Fruit fly (Drosophila melanogaster) whole organism, embryonic: Measurements from ENCODE around the gene CG17321.

Source experiments
- Antp ChIP-seq: fragments of 200-800 bp; sonication (Bioruptor generic); optimal IDR thresholded peaks from 3 replicates; lab custom pipeline; 2016; ENCODE audit warnings: missing biosample characterization, missing genetic modification characterization
- B-H2 ChIP-seq: fragments of 200-800 bp; sonication (Bioruptor generic); optimal IDR thresholded peaks from 2 replicates; lab custom pipeline; 2018; ENCODE audit warnings: missing biosample characterization, mild to moderate bottlenecking, missing genetic modification characterization
- CG11695 ChIP-seq: fragments of 200-800 bp; sonication (Bioruptor generic); IDR thresholded peaks from 3 replicates; pipeline ENCODE4 v1.3.6; 2022; ENCODE audit warnings: missing biosample characterization, missing genetic modification characterization
- CG11696 ChIP-seq: fragments of 200-800 bp; sonication (Bioruptor generic); IDR thresholded peaks from 2 replicates; pipeline ENCODE4 v1.3.6; 2022; ENCODE audit warnings: missing biosample characterization, missing genetic modification characterization
- CG12299 ChIP-seq: fragments of 200-800 bp; sonication (Bioruptor generic); optimal IDR thresholded peaks from 2 replicates; lab custom pipeline; 2018; ENCODE audit warnings: missing biosample characterization, mild to moderate bottlenecking, missing genetic modification characterization
- CG1233 ChIP-seq: fragments of 200-800 bp; sonication (Bioruptor generic); optimal IDR thresholded peaks from 4 replicates; lab custom pipeline; 2018; ENCODE audit warnings: missing biosample characterization, mild to moderate bottlenecking, missing genetic modification characterization
- CG12744 ChIP-seq: fragments of 200-800 bp; sonication (Bioruptor generic); optimal IDR thresholded peaks from 2 replicates; lab custom pipeline; 2016; ENCODE audit warnings: missing biosample characterization, missing genetic modification characterization
- CG13424 ChIP-seq: fragments of 200-800 bp; sonication (Bioruptor generic); optimal IDR thresholded peaks from 2 replicates; lab custom pipeline; 2019; ENCODE audit warnings: missing biosample characterization, mild to moderate bottlenecking, missing genetic modification characterization, moderate library complexity
- CG15696 ChIP-seq: fragments of 200-800 bp; sonication (Bioruptor generic); optimal IDR thresholded peaks from 2 replicates; lab custom pipeline; 2019; ENCODE audit warnings: missing biosample characterization, mild to moderate bottlenecking, missing genetic modification characterization, moderate library complexity
- CG17186 ChIP-seq: fragments of 200-800 bp; sonication (Bioruptor generic); optimal IDR thresholded peaks from 3 replicates; lab custom pipeline; 2017; ENCODE audit warnings: missing biosample characterization, missing genetic modification reagents, missing genetic modification characterization
- CG17568 ChIP-seq: fragments of 200-800 bp; sonication (Bioruptor generic); optimal IDR thresholded peaks from 2 replicates; lab custom pipeline; 2018; ENCODE audit warnings: missing biosample characterization, mild to moderate bottlenecking, missing genetic modification characterization, moderate library complexity
- CG18476 ChIP-seq: fragments of 200-800 bp; sonication (Bioruptor generic); optimal IDR thresholded peaks from 2 replicates; lab custom pipeline; 2016; ENCODE audit warnings: missing biosample characterization, mild to moderate bottlenecking, missing genetic modification characterization
- CG32767 ChIP-seq: fragments of 200-800 bp; sonication (Bioruptor generic); IDR thresholded peaks from 2 replicates; pipeline ENCODE4 v1.3.6; 2022; ENCODE audit warnings: missing biosample characterization, missing genetic modification characterization
- CG6689 ChIP-seq: fragments of 200-800 bp; sonication (Bioruptor generic); IDR thresholded peaks from 2 replicates; pipeline ENCODE4 v1.3.6; 2022; ENCODE audit warnings: missing biosample characterization, missing genetic modification characterization
- CG6765 ChIP-seq: fragments of 200-800 bp; sonication (Bioruptor generic); optimal IDR thresholded peaks from 3 replicates; lab custom pipeline; 2017; ENCODE audit warnings: missing biosample characterization, mild to moderate bottlenecking, missing genetic modification characterization
- CG6854 ChIP-seq: fragments of 200-800 bp; sonication (Bioruptor generic); optimal IDR thresholded peaks from 3 replicates; lab custom pipeline; 2017; ENCODE audit warnings: missing biosample characterization, mild to moderate bottlenecking, missing genetic modification characterization
- CG9876 ChIP-seq: fragments of 200-800 bp; sonication (Bioruptor generic); optimal IDR thresholded peaks from 2 replicates; lab custom pipeline; 2016; ENCODE audit warnings: missing biosample characterization, missing genetic modification characterization
- CHES-1-like ChIP-seq: fragments of 200-800 bp; sonication (Bioruptor generic); optimal IDR thresholded peaks from 2 replicates; lab custom pipeline; 2016; ENCODE audit warnings: missing biosample characterization, missing genetic modification characterization
- CTCF ChIP-seq: fragments of 200-800 bp; sonication (Bioruptor generic); optimal IDR thresholded peaks from 2 replicates; lab custom pipeline; 2017; ENCODE audit warnings: missing biosample characterization, mild to moderate bottlenecking, missing genetic modification characterization, moderate library complexity
- D ChIP-seq, 2 experiments: fragments of 200-800 bp in 1 of 2; fragments of >200 bp in 1 of 2; sonication (Bioruptor generic) in 1 of 2; optimal IDR thresholded peaks; 2 replicates in 1 of 2; 3 replicates in 1 of 2; lab custom pipeline; 2017; ENCODE audit warnings: mild to moderate bottlenecking in 1 of 2, missing biosample characterization in 1 of 2, missing genetic modification characterization in 1 of 2, missing genetic modification reagents in 1 of 2
- Dfd ChIP-seq, 2 experiments: fragments of >200 bp; optimal IDR thresholded peaks; 2 replicates each; lab custom pipeline; 2017; ENCODE audit warnings: missing biosample characterization in 2 of 2, missing genetic modification characterization in 2 of 2
- Fer3 ChIP-seq: fragments of 200-800 bp; sonication (Bioruptor generic); optimal IDR thresholded peaks from 2 replicates; lab custom pipeline; 2018; ENCODE audit warnings: missing biosample characterization, mild to moderate bottlenecking, missing genetic modification characterization, moderate library complexity
- HHEX ChIP-seq: fragments of 200-800 bp; sonication (Bioruptor generic); optimal IDR thresholded peaks from 3 replicates; lab custom pipeline; 2017; ENCODE audit warnings: missing biosample characterization, mild to moderate bottlenecking, missing genetic modification characterization, missing genetic modification reagents
- Meics ChIP-seq: fragments of 200-800 bp; sonication (Bioruptor generic); optimal IDR thresholded peaks from 2 replicates; lab custom pipeline; 2017; ENCODE audit warnings: missing biosample characterization, mild to moderate bottlenecking, missing genetic modification characterization
- NC2β ChIP-seq: fragments of 200-800 bp; sonication (Bioruptor generic); optimal IDR thresholded peaks from 2 replicates; lab custom pipeline; 2016; ENCODE audit warnings: missing biosample characterization, missing genetic modification characterization
- NK7.1 ChIP-seq: fragments of 200-800 bp; sonication (Bioruptor generic); optimal IDR thresholded peaks from 3 replicates; lab custom pipeline; 2016; ENCODE audit warnings: missing biosample characterization, missing genetic modification characterization
- Nf-YA ChIP-seq: fragments of 200-800 bp; sonication (Bioruptor generic); IDR thresholded peaks from 2 replicates; pipeline ENCODE4 v1.3.6; 2022; ENCODE audit warnings: missing biosample characterization, missing genetic modification characterization
- Poxn ChIP-seq: fragments of 200-800 bp; sonication (Bioruptor generic); IDR thresholded peaks from 2 replicates; pipeline ENCODE4 v1.3.6; 2022; ENCODE audit warnings: missing biosample characterization, missing genetic modification characterization
- Rfx ChIP-seq: fragments of 200-800 bp; sonication (Bioruptor generic); IDR thresholded peaks from 2 replicates; pipeline ENCODE4 v1.3.6; 2022; ENCODE audit warnings: missing biosample characterization, missing genetic modification characterization
- Taf1 ChIP-seq: fragments of 200-800 bp; sonication (Bioruptor generic); IDR thresholded peaks from 2 replicates; pipeline ENCODE4 v1.3.6; 2022; ENCODE audit warnings: missing biosample characterization, missing genetic modification characterization
- bcd ChIP-seq: fragments of 200-800 bp; sonication (Bioruptor generic); optimal IDR thresholded peaks from 2 replicates; lab custom pipeline; 2017; ENCODE audit warnings: missing biosample characterization, mild to moderate bottlenecking, missing genetic modification characterization
- bigmax ChIP-seq: fragments of 200-800 bp; sonication (Bioruptor generic); optimal IDR thresholded peaks from 2 replicates; lab custom pipeline; 2018; ENCODE audit warnings: missing biosample characterization, mild to moderate bottlenecking, missing genetic modification characterization
- cad ChIP-seq: fragments of >200 bp; optimal IDR thresholded peaks from 2 replicates; lab custom pipeline; 2017; ENCODE audit warnings: missing biosample characterization, missing genetic modification characterization
- cas ChIP-seq: fragments of 200-800 bp; sonication (Bioruptor generic); IDR thresholded peaks from 2 replicates; pipeline ENCODE4 v1.3.6; 2022; ENCODE audit warnings: missing biosample characterization, missing genetic modification characterization
- dati ChIP-seq: fragments of 200-800 bp; sonication (Bioruptor generic); IDR thresholded peaks from 2 replicates; pipeline ENCODE4 v1.3.6; 2022; ENCODE audit warnings: missing biosample characterization, missing genetic modification characterization
- esg ChIP-seq: fragments of 200-800 bp; sonication (Bioruptor generic); conservative IDR thresholded peaks from 2 replicates; pipeline ENCODE4 v1.3.6; 2022; ENCODE audit warnings: missing biosample characterization, missing genetic modification characterization
- fd3F ChIP-seq: fragments of 200-800 bp; sonication (Bioruptor generic); optimal IDR thresholded peaks from 2 replicates; lab custom pipeline; 2018; ENCODE audit warnings: missing biosample characterization, mild to moderate bottlenecking, missing genetic modification characterization, moderate library complexity
- gem ChIP-seq: fragments of 200-800 bp; sonication (Bioruptor generic); optimal IDR thresholded peaks from 2 replicates; lab custom pipeline; 2019; ENCODE audit warnings: missing biosample characterization, mild to moderate bottlenecking, missing genetic modification characterization, moderate library complexity
- grau ChIP-seq: fragments of 200-800 bp; optimal IDR thresholded peaks from 3 replicates; lab custom pipeline; 2019; ENCODE audit warnings: missing biosample characterization, mild to moderate bottlenecking, missing genetic modification characterization, moderate library complexity
- gsb-n ChIP-seq: fragments of 200-800 bp; sonication (Bioruptor generic); optimal IDR thresholded peaks from 3 replicates; lab custom pipeline; 2018; ENCODE audit warnings: missing biosample characterization, mild to moderate bottlenecking, missing genetic modification characterization
- h ChIP-seq: fragments of >200 bp; optimal IDR thresholded peaks from 2 replicates; lab custom pipeline; 2017
- hth ChIP-seq: fragments of >200 bp; optimal IDR thresholded peaks from 2 replicates; lab custom pipeline; 2017; ENCODE audit warnings: inconsistent platforms
- knrl ChIP-seq: fragments of 200-800 bp; sonication (Bioruptor generic); IDR thresholded peaks from 3 replicates; pipeline ENCODE4 v1.3.6; 2022; ENCODE audit warnings: missing biosample characterization, missing genetic modification characterization; ENCODE audit not compliant: partially characterized antibody
- lilli ChIP-seq: fragments of 200-800 bp; sonication (Bioruptor generic); optimal IDR thresholded peaks from 3 replicates; lab custom pipeline; 2016; ENCODE audit warnings: missing biosample characterization, missing genetic modification characterization
- pita ChIP-seq: fragments of 200-800 bp; sonication (Bioruptor generic); optimal IDR thresholded peaks from 2 replicates; lab custom pipeline; 2017; ENCODE audit warnings: missing biosample characterization, mild to moderate bottlenecking, missing genetic modification characterization
- stwl ChIP-seq: fragments of 200-800 bp; sonication (Bioruptor generic); optimal IDR thresholded peaks from 3 replicates; lab custom pipeline; 2018; ENCODE audit warnings: missing biosample characterization, mild to moderate bottlenecking, missing genetic modification characterization, moderate library complexity
- twi ChIP-seq: fragments of 200-800 bp; optimal IDR thresholded peaks from 2 replicates; lab custom pipeline; 2019; ENCODE audit warnings: missing biosample characterization, mild to moderate bottlenecking, missing genetic modification characterization, moderate library complexity
- vfl ChIP-seq: fragments of 200-800 bp; sonication (Bioruptor generic); optimal IDR thresholded peaks from 2 replicates; lab custom pipeline; 2016; ENCODE audit warnings: missing biosample characterization, missing genetic modification characterization
- wdn ChIP-seq: fragments of 200-800 bp; sonication (Bioruptor generic); IDR thresholded peaks from 2 replicates; pipeline ENCODE4 v1.3.6; 2022; ENCODE audit warnings: missing biosample characterization, missing genetic modification characterization
- zen ChIP-seq: fragments of 200-800 bp; sonication (Bioruptor generic); optimal IDR thresholded peaks from 3 replicates; lab custom pipeline; 2018; ENCODE audit warnings: missing biosample characterization, mild to moderate bottlenecking, missing genetic modification characterization, moderate library complexity

Gene CG17321

dm6 chr2L:18839143-18839872 lies 5.7 kb upstream of the CG17321 start, which contains the start of gene CG10600 (continued):
- no peak for TF ChIP-seq cad (GFP tag; lab: Kevin White, UChicago)
- TF ChIP-seq CG11696 (GFP tag; lab: Robert Waterston, UW), result peak; percentile 88
- peak; percentile 71 for TF ChIP-seq CG15696 (tag; lab: Kevin White, UChicago)
- TF ChIP-seq HHEX, result peak; percentile 77
- peak; percentile 59 for TF ChIP-seq gsb-n
- TF ChIP-seq dati (GFP tag; lab: Robert Waterston, UW), result peak; percentile 46; the same call in 1 of the 2 replicates
- TF ChIP-seq CG6854 (GFP tag; lab: Kevin White, UChicago), result no peak
- peak; percentile 18 for TF ChIP-seq bigmax (GFP tag; lab: Kevin White, UChicago)
- TF ChIP-seq twi (tag; lab: Kevin White, UChicago), result peak; percentile 34
- peak; percentile 90 for TF ChIP-seq Rfx (GFP tag; lab: Robert Waterston, UW)
- no peak for TF ChIP-seq hth (lab: Kevin White, UChicago)
- peak; percentile 100 for TF ChIP-seq CTCF
- no peak for TF ChIP-seq esg (GFP tag; lab: Robert Waterston, UW)
- peak; percentile 85 for TF ChIP-seq vfl (GFP tag; lab: Kevin White, UChicago)
- TF ChIP-seq NC2β (GFP tag; lab: Kevin White, UChicago), result peak; percentile 83
- TF ChIP-seq Antp (GFP tag; lab: Kevin White, UChicago), result peak; percentile 93
- TF ChIP-seq cas (GFP tag; lab: Robert Waterston, UW), result peak; percentile 54; the same call in 1 of the 2 replicates
- peak; percentile 89 for TF ChIP-seq CG12744
- TF ChIP-seq NK7.1, result peak; percentile 68
- TF ChIP-seq Fer3, result peak; percentile 70
- peak; percentile 85 for TF ChIP-seq CG9876
- peak; percentile 95 for TF ChIP-seq stwl
- peak; percentile 54; the same call in 1 of the 2 replicates for TF ChIP-seq wdn
- no peak for TF ChIP-seq CG17568 (GFP tag; lab: Kevin White, UChicago)
- TF ChIP-seq grau (tag; lab: Kevin White, UChicago), result peak; percentile 69
- peak; percentile 54 for TF ChIP-seq gem (tag; lab: Kevin White, UChicago)
- TF ChIP-seq CG6689 (GFP tag; lab: Robert Waterston, UW), result 0 out of 2 replicates have a peak, but pooled peaks have one; percentile 14
- TF ChIP-seq pita, result peak; percentile 32
- peak; percentile 75 for TF ChIP-seq CG18476 (GFP tag; lab: Kevin White, UChicago)
- no peak for TF ChIP-seq Nf-YA
- TF ChIP-seq zen, result peak; percentile 73
- TF ChIP-seq Taf1, result peak; percentile 52
- TF ChIP-seq CG11695 (GFP tag; lab: Robert Waterston, UW), result 0 out of 3 replicates have a peak, but pooled peaks have one; percentile 11
- TF ChIP-seq lilli (GFP tag; lab: Kevin White, UChicago), result peak; percentile 89
- TF ChIP-seq CG13424 (tag; lab: Kevin White, UChicago), result peak; percentile 61
- no peak for TF ChIP-seq D (optimal IDR thresholded peaks at IDR 0.05; lab: Kevin White, UChicago)
- TF ChIP-seq D (GFP tag; optimal IDR thresholded peaks at IDR 0.05; lab: Kevin White, UChicago), result peak; percentile 58
- TF ChIP-seq CG12299 (tag; lab: Kevin White, UChicago), result peak; percentile 65
- peak; percentile 97 for TF ChIP-seq CHES-1-like (GFP tag; lab: Kevin White, UChicago)
- TF ChIP-seq Meics (GFP tag; lab: Kevin White, UChicago), result peak; percentile 76
- peak; percentile 58 for TF ChIP-seq fd3F (GFP tag; lab: Kevin White, UChicago)
- peak; percentile 85 for TF ChIP-seq knrl (GFP tag; lab: Robert Waterston, UW)
- no peak for TF ChIP-seq CG6765 (GFP tag; lab: Kevin White, UChicago)
- peak; percentile 69 for TF ChIP-seq CG1233 (GFP tag; lab: Kevin White, UChicago)
- TF ChIP-seq B-H2, result peak; percentile 91
- no peak for TF ChIP-seq Poxn (GFP tag; lab: Robert Waterston, UW)
- TF ChIP-seq bcd (GFP tag; lab: Kevin White, UChicago), result peak; percentile 82
- peak; percentile 87 for TF ChIP-seq CG17186 (GFP tag; lab: Kevin White, UChicago)
- TF ChIP-seq Dfd (GFP tag; optimal IDR thresholded peaks at IDR 0.05; lab: Kevin White, UChicago), result no peak
- no peak for TF ChIP-seq h (lab: Kevin White, UChicago)
- TF ChIP-seq CG32767 (GFP tag; lab: Robert Waterston, UW), result no peak; the same call in 1 of the 2 replicates
